Worm (Caenorhabditis elegans) whole organism, early embryonic: ENCODE measurements around the gene dhhc-8.

Source experiments
- F13C5.2 ChIP-seq: sonication (generic microtip); optimal IDR thresholded peaks from 2 replicates; lab custom pipeline; 2017; ENCODE audit warnings: mild to moderate bottlenecking, missing genetic modification characterization, inconsistent platforms, missing compliant biosample characterization
- ama-1 ChIP-seq: fragments of 150-350 bp; optimal IDR thresholded peaks from 2 replicates; lab custom pipeline; 2014
- ets-7 ChIP-seq: sonication (generic microtip); optimal IDR thresholded peaks from 2 replicates; lab custom pipeline; 2016; ENCODE audit warnings: missing genotype, missing genetic modification characterization, missing compliant biosample characterization
- flt-1 ChIP-seq: fragments of 200-800 bp; sonication (Bioruptor generic); IDR thresholded peaks from 2 replicates; pipeline ENCODE4 v1.3.6; 2022; ENCODE audit warnings: missing genetic modification characterization, missing compliant biosample characterization

- TF ChIP-seq ama-1 (lab: Kevin White, UChicago) (no peak), flt-1 (GFP tag; lab: Robert Waterston, UW) (no peak), ets-7 (tag; lab: Kevin White, UChicago) (no peak), F13C5.2 (tag; lab: Kevin White, UChicago) (no peak)
These were observed 41.7 kb upstream of the dhhc-8 start for ce11 chrIII:13065694-13066093.
